Fruit fly (Drosophila melanogaster): ENCODE data around the gene CG1544.
A peak's percentile ranks its signal among the peaks of the same experiment; 100 is the strongest.

The CG1544 gene

DNA sequence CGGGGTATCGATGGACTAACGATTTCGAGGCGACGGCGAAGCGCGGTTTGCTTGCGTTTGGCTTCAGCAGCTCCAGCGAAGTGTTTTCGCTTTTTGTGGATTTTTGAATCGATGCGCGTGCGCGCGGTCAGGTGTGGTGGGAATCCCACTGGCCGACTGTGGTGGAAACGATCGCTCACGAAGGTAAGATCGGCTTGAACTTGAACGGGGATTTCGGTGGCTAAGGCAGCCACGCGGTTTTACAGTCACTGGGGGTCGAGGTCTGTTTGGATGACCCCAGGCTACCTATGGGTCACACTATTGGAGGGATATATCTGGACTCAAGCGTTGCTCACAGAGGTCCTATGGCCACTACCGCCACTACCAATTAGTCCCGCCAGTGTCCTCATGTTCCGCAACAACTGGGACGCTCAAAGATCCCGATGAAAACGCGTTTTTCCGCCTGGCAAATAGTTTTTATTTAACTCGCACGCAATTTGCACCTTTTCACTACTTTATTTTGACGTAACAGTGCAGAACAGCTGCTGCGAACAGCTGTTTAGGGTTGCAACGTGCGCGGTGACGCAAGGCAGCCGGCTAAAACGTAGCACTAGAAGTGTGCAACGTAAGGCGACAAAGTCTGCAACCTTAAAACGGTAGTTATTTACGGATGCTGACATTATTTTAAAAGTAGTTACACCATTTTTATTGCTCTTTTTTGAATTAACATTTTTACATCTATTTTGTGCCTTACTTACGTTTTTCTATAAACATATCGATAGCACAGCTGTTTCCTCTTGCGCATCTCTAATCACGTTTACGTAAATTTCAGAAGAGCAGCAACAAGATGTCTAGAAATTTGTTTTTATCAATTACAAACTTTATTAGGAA lies 55.6 kb downstream of the CG1544 start, which contains the start of the genes qless and mRpL32 (continued):
- no peak for TF ChIP-seq Poxn (GFP tag; IDR thresholded peaks at IDR 0.05)
- no peak; the same call in 2 of the 3 replicates for TF ChIP-seq zen2 (GFP tag; IDR thresholded peaks at IDR 0.05; ENCODE audit: partially characterized antibody)
- TF ChIP-seq HLHmδ (GFP tag; optimal IDR thresholded peaks at IDR 0.05): peak; percentile 2
- TF ChIP-seq dati (GFP tag; IDR thresholded peaks at IDR 0.05): peak; percentile 70
- TF ChIP-seq Dbx (GFP tag; IDR thresholded peaks at IDR 0.05): peak; percentile 79
- TF ChIP-seq CG16779 (GFP tag; IDR thresholded peaks at IDR 0.05): 0 out of 2 replicates have a peak, but pooled peaks have one; percentile 9
- TF ChIP-seq CG15073 (GFP tag; optimal IDR thresholded peaks at IDR 0.05): no peak
- peak; percentile 79 for TF ChIP-seq CG6272 (GFP tag; IDR thresholded peaks at IDR 0.05)
- peak; percentile 70 for TF ChIP-seq lilli (GFP tag; optimal IDR thresholded peaks at IDR 0.05)
- no peak for TF ChIP-seq danr (GFP tag; IDR thresholded peaks at IDR 0.05)
- peak; percentile 76 for TF ChIP-seq Max (GFP tag; optimal IDR thresholded peaks at IDR 0.05)
- TF ChIP-seq CG3281 (GFP tag; optimal IDR thresholded peaks at IDR 0.05): peak; percentile 42
- no peak for TF ChIP-seq Nf-YB (GFP tag; optimal IDR thresholded peaks at IDR 0.05)
- peak; percentile 80 for TF ChIP-seq H15 (GFP tag; IDR thresholded peaks at IDR 0.05)
- peak; percentile 6 for TF ChIP-seq CG12104 (GFP tag; optimal IDR thresholded peaks at IDR 0.05)
- peak; percentile 65 for TF ChIP-seq CG9932 (GFP tag; IDR thresholded peaks at IDR 0.05)
- peak; percentile 72 for TF ChIP-seq emc (GFP tag; optimal IDR thresholded peaks at IDR 0.05)
- no peak for TF ChIP-seq Mad (GFP tag; optimal IDR thresholded peaks at IDR 0.05)
- peak; percentile 34 for TF ChIP-seq CG3847 (GFP tag; IDR thresholded peaks at IDR 0.05)
- no peak for TF ChIP-seq CG3163 (GFP tag; optimal IDR thresholded peaks at IDR 0.05)
- peak; percentile 36 for TF ChIP-seq chn (GFP tag; optimal IDR thresholded peaks at IDR 0.05)
- no peak for TF ChIP-seq CkIIα-i1 (GFP tag; IDR thresholded peaks at IDR 0.05)
- TF ChIP-seq h (optimal IDR thresholded peaks at IDR 0.05): no peak
- peak; percentile 58 for TF ChIP-seq sug (tag; optimal IDR thresholded peaks at IDR 0.05)
- TF ChIP-seq CG2202 (tag; optimal IDR thresholded peaks at IDR 0.05): no peak
- no peak for TF ChIP-seq CG2875 (GFP tag; optimal IDR thresholded peaks at IDR 0.05)
- no peak for TF ChIP-seq ac (GFP tag; optimal IDR thresholded peaks at IDR 0.05)
- TF ChIP-seq ranshi (GFP tag; IDR thresholded peaks at IDR 0.05): 0 out of 2 replicates have a peak, but pooled peaks have one; percentile 41
- TF ChIP-seq row (GFP tag; IDR thresholded peaks at IDR 0.05): peak; percentile 75
